Worm (Caenorhabditis elegans) whole organism, L4 larva: ENCODE data around the gene kvs-2.

Source experiments
- F37D6.2 ChIP-seq: sonication (generic microtip); optimal IDR thresholded peaks from 2 replicates; lab custom pipeline; 2016; ENCODE audit warnings: mild to moderate bottlenecking, missing genetic modification characterization, missing compliant biosample characterization
- Y105C5A.15 ChIP-seq: fragments of 200-800 bp; sonication (Bioruptor generic); IDR thresholded peaks from 2 replicates; pipeline ENCODE4 v1.3.6; 2022; ENCODE audit warnings: missing genetic modification characterization, missing compliant biosample characterization
- ZK337.2 ChIP-seq: fragments of 200-800 bp; sonication (Bioruptor generic); IDR thresholded peaks from 2 replicates; pipeline ENCODE4 v1.3.6; 2022; ENCODE audit warnings: missing genetic modification reagents, missing genetic modification characterization, missing compliant biosample characterization
- ZK546.5 ChIP-seq, 2 experiments: sonication (generic microtip); optimal IDR thresholded peaks; 2 replicates each; lab custom pipeline; 2017; ENCODE audit warnings: missing biosample characterization in 2 of 2, missing genetic modification characterization in 2 of 2
- aha-1 ChIP-seq: fragments of 150-350 bp; peaks from one replicate; lab custom pipeline; 2014; ENCODE audit warnings: missing biosample characterization, missing genetic modification characterization
- ama-1 ChIP-seq: fragments of 150-350 bp; optimal IDR thresholded peaks from 2 replicates; lab custom pipeline; 2014; ENCODE audit warnings: inconsistent platforms, mixed read lengths
- ceh-20 ChIP-seq: fragments of 200-800 bp; sonication (Bioruptor generic); IDR thresholded peaks from 2 replicates; pipeline ENCODE4 v1.3.6; 2022; ENCODE audit warnings: missing genetic modification reagents, missing genetic modification characterization, missing compliant biosample characterization
- ces-1 ChIP-seq: fragments of 150-350 bp; sonication (generic microtip); optimal IDR thresholded peaks from 4 replicates; lab custom pipeline; 2014; ENCODE audit warnings: missing biosample characterization, missing genetic modification reagents, missing genetic modification characterization
- cey-2 ChIP-seq: sonication (generic microtip); optimal IDR thresholded peaks from 3 replicates; lab custom pipeline; 2017; ENCODE audit warnings: missing genetic modification characterization, mild to moderate bottlenecking, missing compliant biosample characterization, antibody characterized with exemption, borderline replicate concordance; ENCODE audit not compliant: insufficient read depth
- ctbp-1 ChIP-seq: fragments of 200-800 bp; sonication (Bioruptor generic); IDR thresholded peaks from 2 replicates; pipeline ENCODE4 v1.3.6; 2022; ENCODE audit warnings: missing genetic modification reagents, missing genetic modification characterization, missing compliant biosample characterization
- daf-19 ChIP-seq: fragments of 200-800 bp; sonication (Bioruptor generic); conservative IDR thresholded peaks from 2 replicates; pipeline ENCODE4 v1.3.6; 2022; ENCODE audit warnings: missing genetic modification characterization, missing compliant biosample characterization
- dmd-6 ChIP-seq: fragments of 200-800 bp; sonication (Bioruptor generic); IDR thresholded peaks from 2 replicates; pipeline ENCODE4 v1.3.6; 2022; ENCODE audit warnings: missing genetic modification reagents, missing genetic modification characterization, missing compliant biosample characterization
- gei-8 ChIP-seq: fragments of 200-800 bp; sonication (Bioruptor generic); optimal IDR thresholded peaks from 2 replicates; lab custom pipeline; 2018; ENCODE audit warnings: mild to moderate bottlenecking, missing genetic modification characterization, missing compliant biosample characterization
- hlh-11 ChIP-seq: fragments of 200-800 bp; sonication (Bioruptor generic); optimal IDR thresholded peaks from 2 replicates; lab custom pipeline; 2018; ENCODE audit warnings: mild to moderate bottlenecking, missing genetic modification characterization, missing compliant biosample characterization
- lin-1 ChIP-seq: fragments of 200-800 bp; sonication (Bioruptor generic); IDR thresholded peaks from 2 replicates; pipeline ENCODE4 v1.3.6; 2022; ENCODE audit warnings: missing genetic modification reagents, missing genetic modification characterization, missing compliant biosample characterization
- lir-3 ChIP-seq: sonication (generic microtip); optimal IDR thresholded peaks from 2 replicates; lab custom pipeline; 2016; ENCODE audit warnings: mild to moderate bottlenecking, missing genetic modification characterization, missing compliant biosample characterization
- madf-9 ChIP-seq: fragments of 200-800 bp; sonication (Bioruptor generic); conservative IDR thresholded peaks from 2 replicates; pipeline ENCODE4 v1.3.6; 2022; ENCODE audit warnings: missing genetic modification reagents, missing genetic modification characterization, missing compliant biosample characterization
- mdt-29 ChIP-seq: fragments of 200-800 bp; sonication (Bioruptor generic); IDR thresholded peaks from 2 replicates; pipeline ENCODE4 v1.3.6; 2022; ENCODE audit warnings: missing genetic modification reagents, missing genetic modification characterization, missing compliant biosample characterization
- mep-1 ChIP-seq: fragments of 150-350 bp; sonication (generic microtip); optimal IDR thresholded peaks from 3 replicates; lab custom pipeline; 2014; ENCODE audit warnings: missing biosample characterization, missing genetic modification characterization
- mxl-3 ChIP-seq: fragments of 200-800 bp; sonication (Bioruptor generic); optimal IDR thresholded peaks from 2 replicates; lab custom pipeline; 2018; ENCODE audit warnings: mild to moderate bottlenecking, missing genetic modification characterization, missing compliant biosample characterization
- nhr-10 ChIP-seq: fragments of 150-350 bp; optimal IDR thresholded peaks from 2 replicates; lab custom pipeline; 2014; ENCODE audit warnings: missing biosample characterization, missing genetic modification characterization
- nhr-111 ChIP-seq: fragments of 200-800 bp; sonication (Bioruptor generic); optimal IDR thresholded peaks from 2 replicates; lab custom pipeline; 2018; ENCODE audit warnings: mild to moderate bottlenecking, missing genetic modification characterization, missing compliant biosample characterization
- nhr-28 ChIP-seq: fragments of 150-350 bp; optimal IDR thresholded peaks from 2 replicates; lab custom pipeline; 2014; ENCODE audit warnings: missing biosample characterization, missing genetic modification characterization
- nhr-48 ChIP-seq: sonication (generic microtip); optimal IDR thresholded peaks from 2 replicates; lab custom pipeline; 2016; ENCODE audit warnings: mild to moderate bottlenecking, missing genetic modification characterization, missing compliant biosample characterization
- nhr-77 ChIP-seq: fragments of 150-350 bp; optimal IDR thresholded peaks from 2 replicates; lab custom pipeline; 2014; ENCODE audit warnings: missing biosample characterization, missing genetic modification characterization
- pha-4 ChIP-seq, 2 experiments: fragments of 150-350 bp in 1 of 2; fragments of 200-800 bp in 1 of 2; sonication (Bioruptor generic) in 1 of 2; IDR thresholded peaks in 1 of 2; optimal IDR thresholded peaks in 1 of 2; 2 replicates each; pipeline versions ENCODE4 v1.3.6 to Lab custom; 2014 to 2022; ENCODE audit warnings: missing genetic modification characterization in 2 of 2, missing genetic modification reagents in 2 of 2, missing biosample characterization in 1 of 2, missing compliant biosample characterization in 1 of 2
- rbr-2 ChIP-seq: sonication (generic microtip); optimal IDR thresholded peaks from 2 replicates; lab custom pipeline; 2016; ENCODE audit warnings: missing genotype, missing genetic modification characterization, missing compliant biosample characterization
- saeg-2 ChIP-seq: fragments of 200-800 bp; sonication (Bioruptor generic); IDR thresholded peaks from 2 replicates; pipeline ENCODE4 v1.3.6; 2022; ENCODE audit warnings: missing genetic modification reagents, missing genetic modification characterization, missing compliant biosample characterization
- spr-3 ChIP-seq: fragments of 200-800 bp; sonication (Bioruptor generic); optimal IDR thresholded peaks from 2 replicates; lab custom pipeline; 2018; ENCODE audit warnings: mild to moderate bottlenecking, missing genetic modification characterization, missing compliant biosample characterization
- tag-97 ChIP-seq: fragments of 200-800 bp; sonication (Bioruptor generic); IDR thresholded peaks from 2 replicates; pipeline ENCODE4 v1.3.6; 2022; ENCODE audit warnings: missing genetic modification characterization, missing compliant biosample characterization
- unc-62 ChIP-seq, 3 experiments: fragments of 150-350 bp in 1 of 3; sonication (generic microtip); optimal IDR thresholded peaks in 2 of 3; peaks in 1 of 3; 1 replicate in 1 of 3; 2 replicates in 2 of 3; lab custom pipeline; 2014 to 2017; ENCODE audit warnings: missing biosample characterization in 3 of 3, missing genetic modification characterization in 3 of 3, missing genetic modification reagents in 3 of 3, missing genotype in 1 of 3
- zfp-3 ChIP-seq: fragments of 200-800 bp; sonication (Bioruptor generic); conservative IDR thresholded peaks from 2 replicates; pipeline ENCODE4 v1.3.6; 2022; ENCODE audit warnings: missing genetic modification reagents, missing genetic modification characterization, missing compliant biosample characterization
- zip-2 ChIP-seq: fragments of 150-350 bp; optimal IDR thresholded peaks from 2 replicates; lab custom pipeline; 2014; ENCODE audit warnings: missing biosample characterization, missing genetic modification characterization
- ztf-11 ChIP-seq: fragments of 150-350 bp; optimal IDR thresholded peaks from 2 replicates; lab custom pipeline; 2014; ENCODE audit warnings: missing biosample characterization, missing genetic modification characterization
- ztf-7 ChIP-seq: fragments of 150-350 bp; optimal IDR thresholded peaks from 2 replicates; lab custom pipeline; 2014; ENCODE audit warnings: missing biosample characterization, missing genetic modification characterization

The kvs-2 gene

ce11 chrV:10589774-10590528 is 45.9 kb upstream of the kvs-2 start, which contains the start of gene ttr-23 (continued):
- TF ChIP-seq nhr-48 (tag; lab: Kevin White, UChicago) (no peak), F37D6.2 (tag; lab: Kevin White, UChicago) (no peak), lin-1 (GFP tag; lab: Robert Waterston, UW) (no peak), nhr-10 (tag; lab: Kevin White, UChicago) (no peak), zfp-3 (no peak), spr-3 (GFP tag; lab: Kevin White, UChicago) (no peak), tag-97 (no peak), nhr-77 (tag; lab: Kevin White, UChicago) (peak; percentile 72), nhr-28 (tag; lab: Kevin White, UChicago) (peak; percentile 49), saeg-2 (GFP tag; lab: Robert Waterston, UW) (no peak), Y105C5A.15 (GFP tag; lab: Robert Waterston, UW) (no peak), lir-3 (tag; lab: Kevin White, UChicago) (no peak), ces-1 (GFP tag; lab: Kevin White, UChicago) (no peak), ama-1 (lab: Kevin White, UChicago) (no peak), unc-62 (GFP tag; optimal IDR thresholded peaks at IDR 0.05 in 1 of 2; lab: Kevin White, UChicago) (peak in 1 of 2 experiments; percentile 95), unc-62 (tag; optimal IDR thresholded peaks at IDR 0.05; lab: Kevin White, UChicago) (no peak), nhr-111 (GFP tag; lab: Kevin White, UChicago) (no peak), ztf-7 (tag; lab: Kevin White, UChicago) (peak; percentile 72), ztf-11 (tag; lab: Kevin White, UChicago) (no peak), mxl-3 (GFP tag; lab: Kevin White, UChicago) (no peak), daf-19 (no peak)

- TF ChIP-seq cey-2 (tag; lab: Kevin White, UChicago) (no peak), rbr-2 (tag; lab: Kevin White, UChicago) (no peak), ztf-7 (tag; lab: Kevin White, UChicago) (no peak), pha-4 (GFP tag; IDR thresholded peaks at IDR 0.05; lab: Robert Waterston, UW) (no peak), pha-4 (tag; optimal IDR thresholded peaks at IDR 0.05; lab: Kevin White, UChicago) (no peak), nhr-28 (tag; lab: Kevin White, UChicago) (no peak), daf-19 (no peak), ZK337.2 (GFP tag; lab: Robert Waterston, UW) (no peak), dmd-6 (GFP tag; lab: Robert Waterston, UW) (no peak), F37D6.2 (tag; lab: Kevin White, UChicago) (no peak), madf-9 (GFP tag; lab: Robert Waterston, UW) (no peak)
These were observed 43.3 kb upstream of the kvs-2 start, which contains the start of gene T21C9.9 for ce11 chrV:10592479-10592878. Gene T21C9.9, minus strand, starts transcription at chrV:10592579.

- TF ChIP-seq ZK546.5 (tag; optimal IDR thresholded peaks at IDR 0.05; lab: Kevin White, UChicago), result no peak
- TF ChIP-seq mdt-29 (GFP tag; lab: Robert Waterston, UW), result no peak
- no peak for TF ChIP-seq zip-2 (tag; lab: Kevin White, UChicago)
- TF ChIP-seq ceh-20, result no peak
- TF ChIP-seq gei-8 (GFP tag; lab: Kevin White, UChicago), result no peak
- no peak for TF ChIP-seq mep-1 (tag; lab: Kevin White, UChicago)
- TF ChIP-seq aha-1 (tag; lab: Kevin White, UChicago), result no peak
- TF ChIP-seq ctbp-1, result no peak
- no peak for TF ChIP-seq hlh-11 (tag; lab: Kevin White, UChicago)
- no peak for TF ChIP-seq nhr-111 (GFP tag; lab: Kevin White, UChicago)
- no peak for TF ChIP-seq dmd-6 (GFP tag; lab: Robert Waterston, UW)
These were observed 41.0 kb upstream of the kvs-2 start, which contains the start of gene T21C9.11 for ce11 chrV:10594810-10595209. Gene T21C9.11, minus strand, starts transcription at chrV:10594910.
